Fruit fly (Drosophila melanogaster) whole organism: ENCODE measurements around the gene Vps33B.

Experiments
- CG8478 ChIP-seq: fragments of >200 bp; optimal IDR thresholded peaks from 2 replicates; lab custom pipeline; 2018; ENCODE audit warnings: inconsistent platforms
- psq ChIP-seq: fragments of >200 bp; optimal IDR thresholded peaks from 2 replicates; lab custom pipeline; 2017

- TF ChIP-seq psq (lab: Kevin White, UChicago): no peak
- TF ChIP-seq CG8478: no peak
Observed at dm6 chr3R:25448737-25449136, 24.6 kb upstream of the Vps33B start.
